Fruit fly (Drosophila melanogaster): ENCODE measurements around the gene CG33223.

The CG33223 gene

dm6 chrX:8523572-8524155, 40.0 kb upstream of the CG33223 start (continued):
- 0 out of 3 replicates have a peak, but pooled peaks have one; percentile 15 for TF ChIP-seq CG6791 (GFP tag; IDR thresholded peaks at IDR 0.05; ENCODE audit: partially characterized antibody)
- TF ChIP-seq D19A (tag; optimal IDR thresholded peaks at IDR 0.05), result no peak
- no peak for TF ChIP-seq Aef1 (GFP tag; IDR thresholded peaks at IDR 0.05)
- no peak for TF ChIP-seq zf30C (GFP tag; optimal IDR thresholded peaks at IDR 0.05)
- no peak for TF ChIP-seq Dref (GFP tag; IDR thresholded peaks at IDR 0.05)
- TF ChIP-seq CG7839 (tag; optimal IDR thresholded peaks at IDR 0.05), result no peak
- TF ChIP-seq pros (GFP tag; optimal IDR thresholded peaks at IDR 0.05), result peak; percentile 61

DNA sequence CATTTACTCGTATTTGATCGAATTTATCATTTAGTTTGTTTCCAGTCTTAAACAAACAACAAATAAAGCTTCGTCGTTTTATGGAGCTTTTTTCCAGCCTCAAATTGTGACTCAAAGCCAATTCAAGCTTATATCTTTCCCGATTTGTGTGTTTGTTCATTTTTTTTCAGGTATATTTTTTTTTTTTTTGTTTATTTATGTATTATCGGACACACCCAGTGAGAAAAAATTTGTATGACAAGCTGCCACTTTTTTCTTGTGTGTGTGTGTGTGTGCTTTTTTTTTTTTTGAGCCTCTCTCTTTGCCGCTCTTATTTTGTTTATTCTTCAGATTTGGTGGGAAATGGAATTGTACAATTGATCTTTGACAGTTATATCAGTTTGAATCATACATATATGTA, 38.8 kb upstream of the CG33223 start:
- TF ChIP-seq CG6854 (GFP tag; optimal IDR thresholded peaks at IDR 0.05) (no peak), shn (GFP tag; optimal IDR thresholded peaks at IDR 0.05) (no peak), ranshi (GFP tag; IDR thresholded peaks at IDR 0.05) (no peak), sqz (GFP tag; optimal IDR thresholded peaks at IDR 0.05) (peak; percentile 79), CG31388 (GFP tag; optimal IDR thresholded peaks at IDR 0.05) (no peak), cg (GFP tag; optimal IDR thresholded peaks at IDR 0.05) (no peak), Hr3 (GFP tag; optimal IDR thresholded peaks at IDR 0.05) (no peak), Hey (tag; optimal IDR thresholded peaks at IDR 0.05) (no peak), Hmr (GFP tag; optimal IDR thresholded peaks at IDR 0.05) (no peak), stc (GFP tag; IDR thresholded peaks at IDR 0.05) (no peak), CG14441 (GFP tag; IDR thresholded peaks at IDR 0.05) (no peak), CG18011 (GFP tag; optimal IDR thresholded peaks at IDR 0.05) (no peak), CG11247 (GFP tag; IDR thresholded peaks at IDR 0.05) (no peak), bowl (GFP tag; IDR thresholded peaks at IDR 0.05) (no peak), z (GFP tag; IDR thresholded peaks at IDR 0.05) (peak; percentile 58; the same call in 1 of the 3 replicates), ac (GFP tag; optimal IDR thresholded peaks at IDR 0.05) (no peak), E2f2 (GFP tag; IDR thresholded peaks at IDR 0.05) (no peak)

DNA sequence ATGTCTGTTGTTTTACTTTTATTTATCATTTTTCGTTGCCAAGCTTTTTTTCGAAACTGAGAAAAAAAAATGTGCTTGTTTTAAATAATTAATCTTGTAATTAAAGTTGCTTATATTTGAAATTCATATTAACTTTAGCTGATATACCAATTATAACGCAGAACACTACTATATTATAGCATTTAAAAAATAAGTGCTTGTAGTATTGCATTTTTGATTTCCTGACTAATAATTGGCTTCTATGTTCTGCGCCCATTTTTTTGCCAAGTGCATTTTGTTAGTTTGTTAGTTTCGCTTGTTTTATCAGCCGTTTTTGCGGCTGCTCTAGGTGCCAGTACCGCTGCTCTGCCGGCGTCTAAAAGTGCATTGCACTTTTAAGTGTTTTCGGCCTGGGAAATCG, 37.8 kb upstream of the CG33223 start:
- TF ChIP-seq Lim3 (GFP tag; IDR thresholded peaks at IDR 0.05) (no peak), gem (tag; optimal IDR thresholded peaks at IDR 0.05) (peak; percentile 5), bcd (GFP tag; optimal IDR thresholded peaks at IDR 0.05) (no peak), Drgx (GFP tag; IDR thresholded peaks at IDR 0.05) (peak; percentile 55), exex (tag; optimal IDR thresholded peaks at IDR 0.05) (no peak), row (GFP tag; IDR thresholded peaks at IDR 0.05) (0 out of 3 replicates have a peak, but pooled peaks have one; percentile 17)

DNA sequence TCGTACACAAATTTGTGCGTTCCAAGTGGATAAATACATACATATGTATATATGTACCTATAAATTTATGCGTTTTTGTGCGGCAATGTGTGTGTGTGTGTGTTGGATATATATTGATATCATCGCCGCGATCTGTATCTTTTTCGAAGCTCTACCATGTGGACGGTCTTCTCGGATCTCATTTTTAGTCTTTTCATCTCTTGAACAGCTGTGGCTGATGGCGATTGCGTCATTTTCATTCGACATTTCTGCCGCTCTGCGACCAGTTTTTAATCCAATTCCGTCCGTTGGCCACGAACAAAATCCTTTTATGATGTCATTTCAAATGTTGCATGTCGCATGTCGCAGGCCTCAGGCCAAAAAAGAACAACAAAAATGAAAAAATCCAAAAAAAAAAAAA, 36.8 kb upstream of the CG33223 start:
- no peak for TF ChIP-seq insv (GFP tag; optimal IDR thresholded peaks at IDR 0.05)
- no peak for TF ChIP-seq CG6854 (GFP tag; optimal IDR thresholded peaks at IDR 0.05)
- no peak for TF ChIP-seq pum (GFP tag; optimal IDR thresholded peaks at IDR 0.05)
- no peak for TF ChIP-seq Sox102F (GFP tag; optimal IDR thresholded peaks at IDR 0.05)
- no peak for TF ChIP-seq CG12104 (GFP tag; optimal IDR thresholded peaks at IDR 0.05)
- no peak for TF ChIP-seq CG7928 (GFP tag; optimal IDR thresholded peaks at IDR 0.05)
- TF ChIP-seq hth (optimal IDR thresholded peaks at IDR 0.05), result no peak
- peak; percentile 45 for TF ChIP-seq sd (tag; optimal IDR thresholded peaks at IDR 0.05)
- no peak for TF ChIP-seq Ets65A (GFP tag)
- TF ChIP-seq esg (GFP tag; conservative IDR thresholded peaks at IDR 0.05), result no peak
- TF ChIP-seq abd-A (tag; optimal IDR thresholded peaks at IDR 0.05), result peak; percentile 3
- no peak for TF ChIP-seq CG15269 (tag; optimal IDR thresholded peaks at IDR 0.05)
- no peak for TF ChIP-seq kay (GFP tag; optimal IDR thresholded peaks at IDR 0.05)
- TF ChIP-seq oc (tag; optimal IDR thresholded peaks at IDR 0.05), result no peak
- no peak for TF ChIP-seq sisA (GFP tag; IDR thresholded peaks at IDR 0.05)
- TF ChIP-seq CG16863 (GFP tag; optimal IDR thresholded peaks at IDR 0.05), result no peak
- TF ChIP-seq pzg (GFP tag; optimal IDR thresholded peaks at IDR 0.05), result no peak
- no peak for TF ChIP-seq eyg (GFP tag; optimal IDR thresholded peaks at IDR 0.05)
- no peak for TF ChIP-seq HLHmδ (GFP tag; optimal IDR thresholded peaks at IDR 0.05)
- TF ChIP-seq CG4617 (GFP tag; optimal IDR thresholded peaks at IDR 0.05; ENCODE audit: borderline replicate concordance), result no peak
